Worm (Caenorhabditis elegans) whole organism, L1 larva: ENCODE results near the gene F28H7.8.

Source experiments
- C04F5.9 ChIP-seq: sonication (generic microtip); optimal IDR thresholded peaks from 2 replicates; lab custom pipeline; 2016; ENCODE audit warnings: missing genetic modification characterization, missing compliant biosample characterization
- Y116A8C.19 ChIP-seq: sonication (generic microtip); optimal IDR thresholded peaks from 2 replicates; lab custom pipeline; 2016; ENCODE audit warnings: missing compliant biosample characterization, missing genetic modification characterization, borderline replicate concordance
- aha-1 ChIP-seq: fragments of 150-350 bp; optimal IDR thresholded peaks from 2 replicates; lab custom pipeline; 2014; ENCODE audit warnings: missing biosample characterization, missing genetic modification characterization
- ama-1 ChIP-seq: fragments of 150-350 bp; optimal IDR thresholded peaks from 2 replicates; lab custom pipeline; 2014
- blmp-1 ChIP-seq: fragments of 150-350 bp; optimal IDR thresholded peaks from 2 replicates; lab custom pipeline; 2014; ENCODE audit warnings: missing biosample characterization, missing genetic modification characterization
- ceh-63 ChIP-seq: fragments of 200-800 bp; sonication (Bioruptor generic); optimal IDR thresholded peaks from 2 replicates; lab custom pipeline; 2018; ENCODE audit warnings: mild to moderate bottlenecking, missing genetic modification characterization, missing compliant biosample characterization
- ceh-8 ChIP-seq: fragments of 200-800 bp; sonication (Bioruptor generic); optimal IDR thresholded peaks from 2 replicates; lab custom pipeline; 2018; ENCODE audit warnings: mild to moderate bottlenecking, missing genetic modification characterization, moderate library complexity, missing compliant biosample characterization
- ceh-82 ChIP-seq, 3 experiments: fragments of 150-350 bp in 1 of 3; sonication (generic microtip) in 2 of 3; optimal IDR thresholded peaks; 2 replicates each; lab custom pipeline; 2014 to 2017; ENCODE audit warnings: missing biosample characterization in 3 of 3, missing genetic modification characterization in 3 of 3
- efl-1 ChIP-seq, 4 experiments: fragments of 150-350 bp; optimal IDR thresholded peaks in 3 of 4; peaks in 1 of 4; 1 replicate in 1 of 4; 2 replicates in 3 of 4; lab custom pipeline; 2014; ENCODE audit warnings: missing biosample characterization in 2 of 4, missing genetic modification characterization in 2 of 4, missing genetic modification reagents in 2 of 4
- efl-3 ChIP-seq: fragments of 200-800 bp; sonication (Bioruptor generic); optimal IDR thresholded peaks from 2 replicates; lab custom pipeline; 2018; ENCODE audit warnings: mild to moderate bottlenecking, missing genetic modification characterization, missing compliant biosample characterization
- egl-27 ChIP-seq, 2 experiments: fragments of 150-350 bp in 1 of 2; sonication (generic microtip); optimal IDR thresholded peaks; 3 replicates each; lab custom pipeline; 2017 to 2018; ENCODE audit warnings: missing biosample characterization in 2 of 2, missing genetic modification characterization in 2 of 2, missing genetic modification reagents in 2 of 2
- ets-5 ChIP-seq: fragments of 200-800 bp; sonication (Bioruptor generic); IDR thresholded peaks from 2 replicates; pipeline ENCODE4 v1.3.6; 2022; ENCODE audit warnings: missing genetic modification characterization, missing compliant biosample characterization
- lin-13 ChIP-seq: fragments of 150-350 bp; optimal IDR thresholded peaks from 2 replicates; lab custom pipeline; 2014; ENCODE audit warnings: missing biosample characterization, missing genetic modification reagents, missing genetic modification characterization
- lin-35 ChIP-seq, 2 experiments: fragments of 150-350 bp; optimal IDR thresholded peaks; 2 replicates each; lab custom pipeline; 2014; ENCODE audit warnings: missing biosample characterization in 2 of 2, missing genetic modification characterization in 2 of 2, missing genetic modification reagents in 2 of 2
- lin-39 ChIP-seq: fragments of 150-350 bp; optimal IDR thresholded peaks from 2 replicates; lab custom pipeline; 2014; ENCODE audit warnings: missing biosample characterization, missing genetic modification reagents, missing genetic modification characterization
- lir-3 ChIP-seq: sonication (generic microtip); optimal IDR thresholded peaks from 2 replicates; lab custom pipeline; 2016; ENCODE audit warnings: mild to moderate bottlenecking, missing genetic modification characterization, moderate library complexity, missing compliant biosample characterization; ENCODE audit not compliant: poor library complexity
- lsy-2 ChIP-seq, 2 experiments: fragments of 150-350 bp; optimal IDR thresholded peaks; 2 replicates each; lab custom pipeline; 2014; ENCODE audit warnings: missing biosample characterization in 2 of 2, missing genetic modification characterization in 2 of 2
- mab-9 ChIP-seq: fragments of 200-800 bp; sonication (Bioruptor generic); IDR thresholded peaks from 2 replicates; pipeline ENCODE4 v1.3.6; 2022; ENCODE audit warnings: missing genetic modification reagents, missing genetic modification characterization, missing compliant biosample characterization
- mdl-1 ChIP-seq, 2 experiments: fragments of 150-350 bp; optimal IDR thresholded peaks; 2 replicates each; lab custom pipeline; 2014 to 2017; ENCODE audit warnings: missing biosample characterization in 2 of 2, missing genetic modification characterization in 2 of 2, inconsistent platforms in 1 of 2
- nhr-11 ChIP-seq: fragments of 150-350 bp; optimal IDR thresholded peaks from 2 replicates; lab custom pipeline; 2014; ENCODE audit warnings: missing biosample characterization, missing genetic modification characterization
- nhr-12 ChIP-seq: sonication (generic microtip); optimal IDR thresholded peaks from 2 replicates; lab custom pipeline; 2017; ENCODE audit warnings: missing biosample characterization, missing genetic modification characterization
- nhr-19 ChIP-seq: fragments of 200-800 bp; sonication (Bioruptor generic); conservative IDR thresholded peaks from 2 replicates; pipeline ENCODE4 v1.3.6; 2022; ENCODE audit warnings: missing genetic modification characterization, missing compliant biosample characterization
- nhr-237 ChIP-seq: fragments of 150-350 bp; optimal IDR thresholded peaks from 2 replicates; lab custom pipeline; 2014; ENCODE audit warnings: missing biosample characterization, missing genetic modification characterization
- nhr-47 ChIP-seq: sonication (generic microtip); optimal IDR thresholded peaks from 2 replicates; lab custom pipeline; 2016; ENCODE audit warnings: mild to moderate bottlenecking, missing genetic modification characterization, moderate library complexity, missing compliant biosample characterization
- nhr-71 ChIP-seq: sonication (generic microtip); optimal IDR thresholded peaks from 2 replicates; lab custom pipeline; 2016; ENCODE audit warnings: mild to moderate bottlenecking, missing genetic modification characterization, moderate library complexity, missing compliant biosample characterization
- nhr-76 ChIP-seq: sonication (generic microtip); optimal IDR thresholded peaks from 2 replicates; lab custom pipeline; 2017; ENCODE audit warnings: missing biosample characterization, missing genetic modification characterization
- nhr-77 ChIP-seq: fragments of 150-350 bp; optimal IDR thresholded peaks from 2 replicates; lab custom pipeline; 2014; ENCODE audit warnings: missing biosample characterization, missing genetic modification characterization
- nhr-84 ChIP-seq: sonication (generic microtip); optimal IDR thresholded peaks from 2 replicates; lab custom pipeline; 2017; ENCODE audit warnings: missing biosample characterization, missing genetic modification characterization
- nhr-85 ChIP-seq: sonication (generic microtip); peaks from one replicate; lab custom pipeline; 2016; ENCODE audit warnings: missing genetic modification characterization, inconsistent platforms, missing compliant biosample characterization
- nhr-90 ChIP-seq: sonication (generic microtip); optimal IDR thresholded peaks from 2 replicates; lab custom pipeline; 2016; ENCODE audit warnings: mild to moderate bottlenecking, missing genetic modification characterization, missing compliant biosample characterization; ENCODE audit not compliant: poor library complexity
- pax-3 ChIP-seq: fragments of 200-800 bp; sonication (Bioruptor generic); optimal IDR thresholded peaks from 2 replicates; lab custom pipeline; 2018; ENCODE audit warnings: mild to moderate bottlenecking, missing genetic modification characterization, moderate library complexity, missing compliant biosample characterization
- pqm-1 ChIP-seq: sonication (generic microtip); optimal IDR thresholded peaks from 3 replicates; lab custom pipeline; 2017; ENCODE audit warnings: missing biosample characterization, missing genetic modification characterization
- rnt-1 ChIP-seq: sonication (generic microtip); optimal IDR thresholded peaks from 2 replicates; lab custom pipeline; 2016; ENCODE audit warnings: mild to moderate bottlenecking, missing genetic modification characterization, moderate library complexity, missing compliant biosample characterization
- skn-1 ChIP-seq: fragments of 150-350 bp; optimal IDR thresholded peaks from 2 replicates; lab custom pipeline; 2014; ENCODE audit warnings: missing biosample characterization, missing genetic modification characterization
- snpc-4 ChIP-seq: fragments of 150-350 bp; optimal IDR thresholded peaks from 2 replicates; lab custom pipeline; 2014; ENCODE audit warnings: missing biosample characterization, missing genetic modification characterization
- snu-23 ChIP-seq: sonication (generic microtip); optimal IDR thresholded peaks from 2 replicates; lab custom pipeline; 2016; ENCODE audit warnings: missing genetic modification characterization, missing compliant biosample characterization
- sox-4 ChIP-seq: sonication (generic microtip); optimal IDR thresholded peaks from 2 replicates; lab custom pipeline; 2016; ENCODE audit warnings: missing genetic modification characterization, missing compliant biosample characterization
- swsn-7 ChIP-seq: sonication (generic microtip); optimal IDR thresholded peaks from 2 replicates; lab custom pipeline; 2016; ENCODE audit warnings: missing genetic modification characterization, missing compliant biosample characterization
- unc-130 ChIP-seq: fragments of 150-350 bp; optimal IDR thresholded peaks from 2 replicates; lab custom pipeline; 2017; ENCODE audit warnings: missing biosample characterization, missing genetic modification characterization, inconsistent platforms
- unc-62 ChIP-seq: fragments of 150-350 bp; optimal IDR thresholded peaks from 2 replicates; lab custom pipeline; 2014; ENCODE audit warnings: missing biosample characterization, missing genetic modification reagents, missing genetic modification characterization
- unc-98 ChIP-seq: fragments of 200-800 bp; sonication (Bioruptor generic); IDR thresholded peaks from 2 replicates; pipeline ENCODE4 v1.3.6; 2022; ENCODE audit warnings: missing genetic modification characterization, missing compliant biosample characterization
- vab-15 ChIP-seq: sonication (generic microtip); optimal IDR thresholded peaks from 2 replicates; lab custom pipeline; 2017; ENCODE audit warnings: missing genotype, mild to moderate bottlenecking, missing genetic modification characterization, missing compliant biosample characterization
- xbp-1 ChIP-seq: sonication (generic microtip); optimal IDR thresholded peaks from 2 replicates; lab custom pipeline; 2016; ENCODE audit warnings: missing genetic modification characterization, missing compliant biosample characterization
- ztf-11 ChIP-seq, 2 experiments: sonication (generic microtip); optimal IDR thresholded peaks; 2 replicates each; lab custom pipeline; 2016 to 2017; ENCODE audit warnings: missing genetic modification characterization in 2 of 2, missing biosample characterization in 1 of 2, missing compliant biosample characterization in 1 of 2

The F28H7.8 gene

ce11 chrV:10729456-10729904 lies 29.3 kb upstream of the F28H7.8 start (continued):
- TF ChIP-seq snpc-4 (tag; lab: Kevin White, UChicago) (no peak), Y116A8C.19 (no peak), pax-3 (tag; lab: Kevin White, UChicago) (no peak), unc-130 (no peak), nhr-237 (tag; lab: Kevin White, UChicago) (no peak), efl-3 (GFP tag; lab: Kevin White, UChicago) (no peak), lsy-2 (tag; optimal IDR thresholded peaks at IDR 0.05; lab: Kevin White, UChicago) (peak in 1 of 2 experiments; percentile 36), egl-27 (tag; optimal IDR thresholded peaks at IDR 0.05; lab: Kevin White, UChicago) (no peak), nhr-90 (tag; lab: Kevin White, UChicago) (peak; percentile 50), nhr-85 (tag; lab: Kevin White, UChicago) (peak; percentile 85), C04F5.9 (no peak), efl-1 (optimal IDR thresholded peaks at IDR 0.05; lab: Kevin White, UChicago) (no peak), efl-1 (GFP tag; optimal IDR thresholded peaks at IDR 0.05 in 1 of 2; lab: Kevin White, UChicago) (peak in 1 of 2 experiments; percentile 94), blmp-1 (tag; lab: Kevin White, UChicago) (peak; percentile 68), mdl-1 (tag; optimal IDR thresholded peaks at IDR 0.05; lab: Kevin White, UChicago) (peak in 1 of 2 experiments; percentile 72), ama-1 (lab: Kevin White, UChicago) (no peak), ceh-8 (GFP tag; lab: Kevin White, UChicago) (no peak), nhr-77 (tag; lab: Kevin White, UChicago) (no peak), nhr-11 (tag; lab: Kevin White, UChicago) (no peak), aha-1 (tag; lab: Kevin White, UChicago) (no peak), snu-23 (GFP tag; lab: Kevin White, UChicago) (peak; percentile 47), nhr-47 (peak; percentile 47), pqm-1 (tag; lab: Kevin White, UChicago) (no peak), ets-5 (GFP tag; lab: Robert Waterston, UW) (no peak), skn-1 (peak; percentile 12), unc-98 (GFP tag; lab: Robert Waterston, UW) (no peak), mab-9 (GFP tag; lab: Robert Waterston, UW) (no peak), lir-3 (tag; lab: Kevin White, UChicago) (no peak), swsn-7 (tag; lab: Kevin White, UChicago) (no peak), nhr-76 (no peak), xbp-1 (tag; lab: Kevin White, UChicago) (no peak), nhr-71 (peak; percentile 65), vab-15 (tag; lab: Kevin White, UChicago) (no peak), nhr-19 (GFP tag; lab: Robert Waterston, UW) (peak; percentile 34), nhr-12 (tag; lab: Kevin White, UChicago) (no peak), lin-35 (GFP tag; optimal IDR thresholded peaks at IDR 0.05; lab: Kevin White, UChicago) (peak in 1 of 2 experiments; percentile 64), ztf-11 (tag; optimal IDR thresholded peaks at IDR 0.05; lab: Kevin White, UChicago) (no peak), rnt-1 (tag; lab: Kevin White, UChicago) (no peak), nhr-84 (tag; lab: Kevin White, UChicago) (no peak), ceh-63 (GFP tag; lab: Kevin White, UChicago) (no peak), lin-39 (no peak), sox-4 (tag; lab: Kevin White, UChicago) (no peak), ceh-82 (tag; optimal IDR thresholded peaks at IDR 0.05; lab: Kevin White, UChicago) (no peak), unc-62 (GFP tag; lab: Kevin White, UChicago) (no peak), lin-13 (no peak)
- TF ChIP-seq, all 84 proteins: peak for 20
